Worm (Caenorhabditis elegans): ENCODE measurements around the gene ZK632.14.

Gene ZK632.14

ce11 chrIII:9813146-9813545, at the start of gene ZK632.14:
Gene ZK632.14 (plus strand): TSS chrIII:9813446.
- TF ChIP-seq lin-32 (GFP tag; optimal IDR thresholded peaks at IDR 0.05) (no peak), M03D4.4 (tag; optimal IDR thresholded peaks at IDR 0.05) (no peak), ztf-11 (tag; optimal IDR thresholded peaks at IDR 0.05) (no peak), pha-4 (tag; optimal IDR thresholded peaks at IDR 0.05) (no peak)

- TF ChIP-seq M03D4.4 (tag; optimal IDR thresholded peaks at IDR 0.05) = peak; percentile 19
- no peak for TF ChIP-seq lin-13 (tag; optimal IDR thresholded peaks at IDR 0.05)
Observed at ce11 chrIII:9764718-9765117, 48.5 kb upstream of the ZK632.14 start.

ce11 chrIII:9765465-9765900, 47.8 kb upstream of the ZK632.14 start:
- TF ChIP-seq nhr-12 (tag; optimal IDR thresholded peaks at IDR 0.05) = peak; percentile 75
- TF ChIP-seq M03D4.4 (tag; optimal IDR thresholded peaks at IDR 0.05) = peak; percentile 93
- peak; percentile 57 for TF ChIP-seq bed-3 (GFP tag; optimal IDR thresholded peaks at IDR 0.05)
- TF ChIP-seq unc-120 (tag; optimal IDR thresholded peaks at IDR 0.05; ENCODE audit: poor library complexity, severe bottlenecking) = peak; percentile 91
- no peak for TF ChIP-seq flh-1 (GFP tag; optimal IDR thresholded peaks at IDR 0.05)
- peak; percentile 86 for TF ChIP-seq nhr-237 (tag; optimal IDR thresholded peaks at IDR 0.05)
- peak; percentile 82 for TF ChIP-seq sem-2 (GFP tag; optimal IDR thresholded peaks at IDR 0.05)
- TF ChIP-seq mep-1 (tag; optimal IDR thresholded peaks at IDR 0.05) = peak; percentile 95
- peak; percentile 95 for TF ChIP-seq sptf-1 (tag; optimal IDR thresholded peaks at IDR 0.05)
- peak; percentile 82 for TF ChIP-seq ham-2 (GFP tag; optimal IDR thresholded peaks at IDR 0.05)
- peak; percentile 71 for TF ChIP-seq ces-1 (GFP tag; optimal IDR thresholded peaks at IDR 0.05)
- peak; percentile 94 for TF ChIP-seq ceh-83 (GFP tag; optimal IDR thresholded peaks at IDR 0.05)
- peak; percentile 98 for TF ChIP-seq pha-4 (tag; optimal IDR thresholded peaks at IDR 0.05)
- peak; percentile 39 for TF ChIP-seq unc-39 (tag; optimal IDR thresholded peaks at IDR 0.05)
- peak; percentile 48 for TF ChIP-seq blmp-1 (tag; optimal IDR thresholded peaks at IDR 0.05)
- TF ChIP-seq elt-3 (tag; optimal IDR thresholded peaks at IDR 0.05) = peak; percentile 45
- TF ChIP-seq lin-32 (GFP tag; optimal IDR thresholded peaks at IDR 0.05) = peak; percentile 83
- peak; percentile 97 for TF ChIP-seq ceh-39 (tag; optimal IDR thresholded peaks at IDR 0.05)
- peak; percentile 97 for TF ChIP-seq lin-13 (tag; optimal IDR thresholded peaks at IDR 0.05)
- peak; percentile 6 for TF ChIP-seq mab-5 (tag; optimal IDR thresholded peaks at IDR 0.05)
- peak; percentile 92 for TF ChIP-seq ztf-11 (tag; optimal IDR thresholded peaks at IDR 0.05)
- peak; percentile 86 for TF ChIP-seq tbx-8 (GFP tag; optimal IDR thresholded peaks at IDR 0.05)
- TF ChIP-seq mls-2 (tag; optimal IDR thresholded peaks at IDR 0.05) = peak; percentile 92
- TF ChIP-seq zip-8 (tag; optimal IDR thresholded peaks at IDR 0.05) = no peak
- peak; percentile 70 for TF ChIP-seq hlh-1 (tag; optimal IDR thresholded peaks at IDR 0.05)
- TF ChIP-seq ceh-43 (GFP tag; optimal IDR thresholded peaks at IDR 0.05) = peak; percentile 80
- peak; percentile 25 for TF ChIP-seq nhr-2 (tag; optimal IDR thresholded peaks at IDR 0.05)
- TF ChIP-seq lsy-2 (tag; optimal IDR thresholded peaks at IDR 0.05) = peak; percentile 99
- TF ChIP-seq drap-1 (GFP tag; optimal IDR thresholded peaks at IDR 0.05) = peak; percentile 95
- no peak for TF ChIP-seq snpc-4 (tag; optimal IDR thresholded peaks at IDR 0.05)
- peak; percentile 94 for TF ChIP-seq cnd-1 (tag; optimal IDR thresholded peaks at IDR 0.05)
- peak; percentile 81 for TF ChIP-seq unc-62 (GFP tag; optimal IDR thresholded peaks at IDR 0.05)
- TF ChIP-seq nhr-76 (tag; optimal IDR thresholded peaks at IDR 0.05) = no peak
- no peak for TF ChIP-seq nhr-28 (tag; optimal IDR thresholded peaks at IDR 0.05)
- TF ChIP-seq elt-1 (tag; optimal IDR thresholded peaks at IDR 0.05; ENCODE audit: borderline replicate concordance, insufficient read depth) = no peak

- TF ChIP-seq ces-1 (GFP tag; optimal IDR thresholded peaks at IDR 0.05) (peak; percentile 76), drap-1 (GFP tag; optimal IDR thresholded peaks at IDR 0.05) (no peak), hlh-1 (tag; optimal IDR thresholded peaks at IDR 0.05) (no peak), snpc-4 (tag; optimal IDR thresholded peaks at IDR 0.05) (no peak), unc-62 (GFP tag; optimal IDR thresholded peaks at IDR 0.05) (peak; percentile 21), sem-2 (GFP tag; optimal IDR thresholded peaks at IDR 0.05) (no peak), bed-3 (GFP tag; optimal IDR thresholded peaks at IDR 0.05) (no peak), nhr-28 (tag; optimal IDR thresholded peaks at IDR 0.05) (no peak), lsy-2 (tag; optimal IDR thresholded peaks at IDR 0.05) (peak; percentile 69), flh-1 (GFP tag; optimal IDR thresholded peaks at IDR 0.05) (no peak), pha-4 (tag; optimal IDR thresholded peaks at IDR 0.05) (no peak), mab-5 (tag; optimal IDR thresholded peaks at IDR 0.05) (no peak), nhr-237 (tag; optimal IDR thresholded peaks at IDR 0.05) (no peak), ceh-83 (GFP tag; optimal IDR thresholded peaks at IDR 0.05) (no peak), sptf-1 (tag; optimal IDR thresholded peaks at IDR 0.05) (no peak), blmp-1 (tag; optimal IDR thresholded peaks at IDR 0.05) (no peak), ceh-39 (tag; optimal IDR thresholded peaks at IDR 0.05) (peak; percentile 42), ham-2 (GFP tag; optimal IDR thresholded peaks at IDR 0.05) (no peak), mep-1 (tag; optimal IDR thresholded peaks at IDR 0.05) (no peak), ceh-43 (GFP tag; optimal IDR thresholded peaks at IDR 0.05) (no peak)
Observed at ce11 chrIII:9766175-9766574, 47.1 kb upstream of the ZK632.14 start, which contains the start of gene cbp-1. Gene cbp-1 (plus strand): TSS chrIII:9766509.

Data from whole organism, mixed stage, embryonic.